Fruit fly (Drosophila melanogaster) S2 (cell line): ENCODE data around the gene Qsox2.

Experiments
- CG8478 ChIP-seq: fragments of >200 bp; optimal IDR thresholded peaks from 2 replicates; lab custom pipeline; 2018
- CTCF ChIP-seq, 2 experiments: fragments of >200 bp; optimal IDR thresholded peaks; 2 replicates each; lab custom pipeline; 2018

dm6 chr3R:21911516-21911915 lies 2.0 kb upstream of the Qsox2 start, which contains the start of gene Qsox3:
- TF ChIP-seq CG8478 (lab: Kevin White, UChicago) (no peak), CTCF (optimal IDR thresholded peaks at IDR 0.05; lab: Kevin White, UChicago) (no peak)
